Fruit fly (Drosophila melanogaster) whole organism, prepupa: ENCODE results near the gene CG43339.

Source experiments
- CG10669 ChIP-seq: fragments of 200-800 bp; sonication (Bioruptor generic); optimal IDR thresholded peaks from 3 replicates; lab custom pipeline; 2018; ENCODE audit warnings: missing biosample characterization, mild to moderate bottlenecking, missing genetic modification characterization, moderate library complexity
- CG11762 ChIP-seq: fragments of 200-800 bp; sonication (Bioruptor generic); optimal IDR thresholded peaks from 3 replicates; lab custom pipeline; 2016; ENCODE audit warnings: missing biosample characterization, missing genetic modification characterization; ENCODE audit not compliant: insufficient read depth
- CG11902 ChIP-seq: fragments of 200-800 bp; sonication (Bioruptor generic); optimal IDR thresholded peaks from 3 replicates; lab custom pipeline; 2016; ENCODE audit warnings: missing biosample characterization, missing genetic modification characterization
- CG9139 ChIP-seq: fragments of 200-800 bp; sonication (Bioruptor generic); optimal IDR thresholded peaks from 3 replicates; lab custom pipeline; 2017; ENCODE audit warnings: missing biosample characterization, mild to moderate bottlenecking, missing genetic modification characterization
- Hr39 ChIP-seq: fragments of 200-800 bp; sonication (Bioruptor generic); optimal IDR thresholded peaks from 2 replicates; lab custom pipeline; 2016; ENCODE audit warnings: missing biosample characterization, missing genetic modification characterization
- OdsH ChIP-seq: fragments of 200-800 bp; sonication (Bioruptor generic); optimal IDR thresholded peaks from 3 replicates; lab custom pipeline; 2016; ENCODE audit warnings: missing biosample characterization, missing genetic modification characterization
- acj6 ChIP-seq: fragments of 200-800 bp; sonication (Bioruptor generic); optimal IDR thresholded peaks from 3 replicates; lab custom pipeline; 2016; ENCODE audit warnings: missing biosample characterization, missing genetic modification characterization
- eg ChIP-seq: fragments of 200-800 bp; sonication (Bioruptor generic); IDR thresholded peaks from 3 replicates; pipeline ENCODE4 v1.3.6; 2022; ENCODE audit warnings: missing biosample characterization, missing genetic modification characterization

DNA sequence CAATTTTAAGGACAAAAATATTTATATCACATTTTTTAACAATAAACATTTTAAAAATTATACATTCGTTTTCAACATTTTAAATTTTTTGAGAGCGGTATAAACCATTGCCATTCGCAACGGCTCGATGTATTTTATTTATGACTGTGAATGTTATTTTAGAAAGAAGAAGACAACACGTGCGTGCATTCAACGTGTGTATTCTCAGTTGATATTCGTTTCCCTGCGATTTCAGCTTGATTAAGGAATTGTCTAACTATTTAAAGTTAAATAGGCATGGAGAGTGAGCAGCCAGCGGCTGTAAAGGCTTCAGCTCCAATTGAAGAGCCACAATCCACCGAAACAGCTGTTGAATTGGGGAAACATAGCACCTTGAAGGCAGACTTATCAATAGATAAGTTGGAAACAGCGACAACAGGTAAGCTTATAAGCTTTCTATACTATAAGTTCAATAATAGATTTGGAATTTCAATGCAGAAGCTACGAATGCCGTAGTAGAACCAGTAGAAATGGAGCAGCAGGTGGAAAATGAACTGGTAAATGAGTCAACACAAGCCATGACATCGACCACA is 25.6 kb upstream of the CG43339 start, which contains the start of gene CG10341:
- no peak for TF ChIP-seq OdsH (GFP tag; lab: Kevin White, UChicago)
- TF ChIP-seq eg (GFP tag; lab: Robert Waterston, UW): no peak
- TF ChIP-seq CG11902 (GFP tag; lab: Kevin White, UChicago): no peak
- no peak for TF ChIP-seq Hr39
- no peak for TF ChIP-seq acj6
- no peak for TF ChIP-seq CG10669 (GFP tag; lab: Kevin White, UChicago)
- no peak for TF ChIP-seq CG11762 (GFP tag; lab: Kevin White, UChicago)
- no peak for TF ChIP-seq CG9139 (GFP tag; lab: Kevin White, UChicago)
